Worm (Caenorhabditis elegans): ENCODE measurements around the gene hlh-8.
"Not testable (repeated sequence)": the region's sequence is repeated elsewhere in the genome, so short reads cannot be mapped to it uniquely, and the experiment has no call there.

DNA sequence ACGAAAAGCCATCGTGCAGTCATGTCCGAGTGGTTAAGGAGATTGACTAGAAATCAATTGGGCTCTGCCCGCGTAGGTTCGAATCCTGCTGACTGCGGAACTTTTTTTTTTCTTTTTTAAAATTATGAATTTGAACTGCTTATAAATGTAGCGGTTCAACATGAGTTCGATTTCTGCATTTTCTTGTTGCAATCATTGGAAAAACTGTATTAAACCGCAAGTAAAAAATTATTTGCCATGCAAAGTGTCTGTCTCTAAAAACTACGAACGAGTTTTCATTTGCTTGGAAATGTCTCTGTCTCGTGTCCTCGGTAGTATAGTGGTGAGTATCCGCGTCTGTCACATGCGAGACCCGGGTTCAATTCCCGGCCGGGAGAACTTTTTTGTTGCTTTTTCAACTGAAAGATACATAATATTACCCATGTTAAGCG, 39.2 kb downstream of the hlh-8 start:
- not testable (repeated sequence) for TF ChIP-seq nhr-237 (tag; optimal IDR thresholded peaks at IDR 0.05); ces-1 (GFP tag; optimal IDR thresholded peaks at IDR 0.05); mab-5 (tag; optimal IDR thresholded peaks at IDR 0.05); elt-1 (tag; optimal IDR thresholded peaks at IDR 0.05; ENCODE audit: borderline replicate concordance, insufficient read depth); elt-3 (tag; optimal IDR thresholded peaks at IDR 0.05); sptf-1 (tag; optimal IDR thresholded peaks at IDR 0.05); unc-39 (tag; optimal IDR thresholded peaks at IDR 0.05); nhr-76 (tag; optimal IDR thresholded peaks at IDR 0.05); ztf-11 (tag; optimal IDR thresholded peaks at IDR 0.05); ceh-83 (GFP tag; optimal IDR thresholded peaks at IDR 0.05); nhr-2 (tag; optimal IDR thresholded peaks at IDR 0.05); lsy-2 (tag; optimal IDR thresholded peaks at IDR 0.05); flh-1 (GFP tag; optimal IDR thresholded peaks at IDR 0.05)
